Fruit fly (Drosophila melanogaster) Kc167 (cell line): ENCODE results near the gene Sirt1.

ENCODE experiments used
- Myc ChIP-seq: fragments of >200 bp; optimal IDR thresholded peaks from 2 replicates; lab custom pipeline; 2017; ENCODE audit warnings: missing external identifiers
- Sin3A ChIP-seq: fragments of >200 bp; optimal IDR thresholded peaks from 2 replicates; lab custom pipeline; 2018; ENCODE audit warnings: missing external identifiers
- h ChIP-seq: fragments of >200 bp; optimal IDR thresholded peaks from 3 replicates; lab custom pipeline; 2018; ENCODE audit warnings: missing external identifiers
- psq ChIP-seq: fragments of >200 bp; optimal IDR thresholded peaks from 2 replicates; lab custom pipeline; 2017; ENCODE audit warnings: missing external identifiers

DNA sequence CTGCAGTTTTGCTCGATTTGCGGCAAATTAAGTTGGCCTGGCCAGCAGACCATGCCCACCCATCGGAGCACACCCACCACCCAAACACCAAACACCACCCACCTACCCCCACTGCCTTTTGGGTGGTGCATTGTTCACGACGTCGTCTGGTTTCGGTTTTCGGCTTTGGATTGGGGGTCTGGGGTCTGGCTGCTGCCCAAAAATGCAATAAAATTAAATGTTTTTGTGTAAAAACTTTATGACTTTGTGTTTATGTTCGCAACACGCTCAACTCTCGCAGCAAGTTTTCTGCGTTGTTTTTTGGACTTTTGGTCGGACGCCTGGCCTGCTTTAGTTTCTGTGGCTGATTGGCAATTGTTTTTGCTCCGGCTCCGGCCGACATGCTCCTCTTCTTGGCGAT lies 48.6 kb upstream of the Sirt1 start:
- no peak for TF ChIP-seq psq (lab: Kevin White, UChicago)
- no peak for TF ChIP-seq Myc (lab: Kevin White, UChicago)
- no peak for TF ChIP-seq Sin3A (lab: Kevin White, UChicago)
- TF ChIP-seq h (lab: Kevin White, UChicago): no peak
